Worm (Caenorhabditis elegans) whole organism, young adult: Measurements from ENCODE around the gene ZK381.62.

ENCODE experiments used
- F33H1.4 ChIP-seq: fragments of 200-800 bp; sonication (Bioruptor generic); IDR thresholded peaks from 2 replicates; pipeline ENCODE4 v1.3.6; 2022; ENCODE audit warnings: missing genetic modification reagents, missing genetic modification characterization, missing compliant biosample characterization
- F52B5.7 ChIP-seq: sonication (generic microtip); optimal IDR thresholded peaks from 2 replicates; lab custom pipeline; 2016; ENCODE audit warnings: mild to moderate bottlenecking, missing genetic modification characterization, missing compliant biosample characterization
- aptf-2 ChIP-seq: fragments of 200-800 bp; sonication (Bioruptor generic); conservative IDR thresholded peaks from 2 replicates; pipeline ENCODE4 v1.3.6; 2022; ENCODE audit warnings: missing genetic modification reagents, missing genetic modification characterization, missing compliant biosample characterization
- ceh-100 ChIP-seq: fragments of 200-800 bp; sonication (Bioruptor generic); IDR thresholded peaks from 2 replicates; pipeline ENCODE4 v1.3.6; 2022; ENCODE audit warnings: missing genetic modification reagents, missing genetic modification characterization, missing compliant biosample characterization
- dox-1 ChIP-seq: fragments of 200-800 bp; sonication (Bioruptor generic); IDR thresholded peaks from 2 replicates; pipeline ENCODE4 v1.3.6; 2022; ENCODE audit warnings: missing genetic modification reagents, missing genetic modification characterization, missing compliant biosample characterization
- dpff-1 ChIP-seq: sonication (generic microtip); optimal IDR thresholded peaks from 2 replicates; lab custom pipeline; 2017; ENCODE audit warnings: mild to moderate bottlenecking, missing genetic modification characterization, missing compliant biosample characterization
- dpl-1 ChIP-seq: fragments of 150-350 bp; optimal IDR thresholded peaks from 2 replicates; lab custom pipeline; 2014; ENCODE audit warnings: missing biosample characterization, missing genetic modification reagents, missing genetic modification characterization
- hlh-26 ChIP-seq: fragments of 200-800 bp; sonication (Bioruptor generic); conservative IDR thresholded peaks from 2 replicates; pipeline ENCODE4 v1.3.6; 2022; ENCODE audit warnings: missing genetic modification reagents, missing genetic modification characterization, missing compliant biosample characterization
- hmg-20 ChIP-seq: fragments of 200-800 bp; sonication (Bioruptor generic); IDR thresholded peaks from 2 replicates; pipeline ENCODE4 v1.3.6; 2022; ENCODE audit warnings: missing genetic modification reagents, missing genetic modification characterization, missing compliant biosample characterization
- lsy-27 ChIP-seq: sonication (generic microtip); optimal IDR thresholded peaks from 2 replicates; lab custom pipeline; 2017; ENCODE audit warnings: missing genetic modification characterization, mild to moderate bottlenecking, missing compliant biosample characterization, antibody characterized with exemption, missing genotype, borderline replicate concordance; ENCODE audit not compliant: insufficient read depth
- nhr-179 ChIP-seq: sonication (generic microtip); optimal IDR thresholded peaks from 2 replicates; lab custom pipeline; 2016; ENCODE audit warnings: mild to moderate bottlenecking, missing genetic modification characterization, missing compliant biosample characterization
- snpc-3.4 ChIP-seq: sonication (generic microtip); optimal IDR thresholded peaks from 2 replicates; lab custom pipeline; 2017; ENCODE audit warnings: missing genetic modification characterization, mild to moderate bottlenecking, missing compliant biosample characterization, antibody characterized with exemption, moderate library complexity, missing genotype, missing genetic modification reagents
- ztf-26 ChIP-seq: sonication (generic microtip); optimal IDR thresholded peaks from 2 replicates; lab custom pipeline; 2017; ENCODE audit warnings: missing genetic modification characterization, missing compliant biosample characterization

ce11 chrIV:6978625-6979024 is 7.5 kb upstream of the ZK381.62 start:
- TF ChIP-seq F52B5.7 (tag; lab: Kevin White, UChicago) (no peak), nhr-179 (tag; lab: Kevin White, UChicago) (no peak), ceh-100 (GFP tag; lab: Robert Waterston, UW) (no peak), hlh-26 (no peak), hmg-20 (GFP tag; lab: Robert Waterston, UW) (no peak), dpl-1 (GFP tag; lab: Kevin White, UChicago) (no peak), snpc-3.4 (peak; percentile 61), dox-1 (GFP tag; lab: Robert Waterston, UW) (no peak), lsy-27 (tag; lab: Kevin White, UChicago) (no peak), aptf-2 (GFP tag; lab: Robert Waterston, UW) (no peak), dpff-1 (no peak), ztf-26 (tag; lab: Kevin White, UChicago) (no peak), F33H1.4 (peak; percentile 16; the same call in 1 of the 2 replicates)
